Worm (Caenorhabditis elegans) whole organism, mixed stage, embryonic: ENCODE data around the gene set-23.

Experiments
- ces-1 ChIP-seq: fragments of 150-350 bp; optimal IDR thresholded peaks from 2 replicates; lab custom pipeline; 2014; ENCODE audit warnings: missing biosample characterization, missing genetic modification reagents, missing genetic modification characterization
- elt-1 ChIP-seq: sonication (generic microtip); optimal IDR thresholded peaks from 2 replicates; lab custom pipeline; 2017; ENCODE audit warnings: missing genetic modification characterization, mild to moderate bottlenecking, missing compliant biosample characterization, antibody characterized with exemption, moderate library complexity, borderline replicate concordance; ENCODE audit not compliant: insufficient read depth
- lsy-2 ChIP-seq: fragments of 150-350 bp; optimal IDR thresholded peaks from 2 replicates; lab custom pipeline; 2014; ENCODE audit warnings: missing biosample characterization, missing genetic modification characterization
- mab-5 ChIP-seq: fragments of 150-350 bp; optimal IDR thresholded peaks from 2 replicates; lab custom pipeline; 2014; ENCODE audit warnings: missing biosample characterization, missing genetic modification characterization
- nhr-12 ChIP-seq: fragments of 150-350 bp; optimal IDR thresholded peaks from 2 replicates; lab custom pipeline; 2014; ENCODE audit warnings: missing biosample characterization, missing genetic modification characterization
- nhr-237 ChIP-seq: fragments of 150-350 bp; optimal IDR thresholded peaks from 2 replicates; lab custom pipeline; 2014; ENCODE audit warnings: missing biosample characterization, missing genetic modification characterization
- pha-4 ChIP-seq: fragments of 150-350 bp; optimal IDR thresholded peaks from 2 replicates; lab custom pipeline; 2018; ENCODE audit warnings: missing biosample characterization, missing genetic modification reagents, missing genetic modification characterization
- unc-62 ChIP-seq: fragments of 150-350 bp; optimal IDR thresholded peaks from 2 replicates; lab custom pipeline; 2014; ENCODE audit warnings: missing biosample characterization, missing genetic modification reagents, missing genetic modification characterization

- no peak for TF ChIP-seq nhr-12 (tag; lab: Kevin White, UChicago)
- TF ChIP-seq ces-1 (GFP tag; lab: Kevin White, UChicago) = no peak
- TF ChIP-seq elt-1 (tag; lab: Kevin White, UChicago) = no peak
- no peak for TF ChIP-seq pha-4
- no peak for TF ChIP-seq lsy-2 (tag; lab: Kevin White, UChicago)
- no peak for TF ChIP-seq unc-62 (GFP tag; lab: Kevin White, UChicago)
- no peak for TF ChIP-seq mab-5
- TF ChIP-seq nhr-237 (tag; lab: Kevin White, UChicago) = no peak
These were observed 39.6 kb upstream of the set-23 start, which contains the start of gene hpo-6 for ce11 chrIV:1561884-1562283.
